Worm (Caenorhabditis elegans) whole organism, mixed stage, embryonic: ENCODE measurements around the gene set-14.

ENCODE experiments used
- M03D4.4 ChIP-seq: sonication (generic microtip); optimal IDR thresholded peaks from 2 replicates; lab custom pipeline; 2017; ENCODE audit warnings: mild to moderate bottlenecking, missing genetic modification characterization, missing compliant biosample characterization
- bed-3 ChIP-seq: fragments of 200-800 bp; sonication (Bioruptor generic); optimal IDR thresholded peaks from 3 replicates; lab custom pipeline; 2018; ENCODE audit warnings: mild to moderate bottlenecking, missing genetic modification characterization, moderate library complexity, missing compliant biosample characterization
- blmp-1 ChIP-seq: fragments of 150-350 bp; optimal IDR thresholded peaks from 2 replicates; lab custom pipeline; 2014; ENCODE audit warnings: missing biosample characterization, missing genetic modification characterization
- ceh-39 ChIP-seq: fragments of 150-350 bp; optimal IDR thresholded peaks from 2 replicates; lab custom pipeline; 2014; ENCODE audit warnings: missing biosample characterization, missing genetic modification characterization
- ceh-43 ChIP-seq: fragments of 200-800 bp; sonication (Bioruptor generic); optimal IDR thresholded peaks from 2 replicates; lab custom pipeline; 2018; ENCODE audit warnings: mild to moderate bottlenecking, missing genetic modification characterization, moderate library complexity, missing compliant biosample characterization
- ceh-83 ChIP-seq: fragments of 200-800 bp; sonication (Bioruptor generic); optimal IDR thresholded peaks from 2 replicates; lab custom pipeline; 2018; ENCODE audit warnings: mild to moderate bottlenecking, missing genetic modification characterization, missing compliant biosample characterization
- ces-1 ChIP-seq: fragments of 150-350 bp; optimal IDR thresholded peaks from 2 replicates; lab custom pipeline; 2014; ENCODE audit warnings: missing biosample characterization, missing genetic modification reagents, missing genetic modification characterization
- cnd-1 ChIP-seq: fragments of 200-800 bp; sonication (Bioruptor generic); optimal IDR thresholded peaks from 2 replicates; lab custom pipeline; 2018; ENCODE audit warnings: mild to moderate bottlenecking, missing genetic modification characterization, missing compliant biosample characterization
- drap-1 ChIP-seq: fragments of 200-800 bp; sonication (Bioruptor generic); optimal IDR thresholded peaks from 3 replicates; lab custom pipeline; 2018; ENCODE audit warnings: mild to moderate bottlenecking, missing genetic modification characterization, missing compliant biosample characterization
- elt-1 ChIP-seq: sonication (generic microtip); optimal IDR thresholded peaks from 2 replicates; lab custom pipeline; 2017; ENCODE audit warnings: missing genetic modification characterization, mild to moderate bottlenecking, missing compliant biosample characterization, antibody characterized with exemption, moderate library complexity, borderline replicate concordance; ENCODE audit not compliant: insufficient read depth
- elt-3 ChIP-seq: fragments of 150-350 bp; optimal IDR thresholded peaks from 2 replicates; lab custom pipeline; 2014; ENCODE audit warnings: missing biosample characterization, missing genetic modification characterization
- flh-1 ChIP-seq: fragments of 200-800 bp; sonication (Bioruptor generic); optimal IDR thresholded peaks from 2 replicates; lab custom pipeline; 2018; ENCODE audit warnings: mild to moderate bottlenecking, missing genetic modification characterization, moderate library complexity, missing compliant biosample characterization
- ham-2 ChIP-seq: fragments of 200-800 bp; sonication (Bioruptor generic); optimal IDR thresholded peaks from 2 replicates; lab custom pipeline; 2018; ENCODE audit warnings: mild to moderate bottlenecking, missing genetic modification characterization, missing compliant biosample characterization
- hlh-1 ChIP-seq: fragments of 150-350 bp; optimal IDR thresholded peaks from 2 replicates; lab custom pipeline; 2014; ENCODE audit warnings: missing biosample characterization, missing genetic modification reagents, missing genetic modification characterization
- lin-13 ChIP-seq: fragments of 150-350 bp; optimal IDR thresholded peaks from 2 replicates; lab custom pipeline; 2014; ENCODE audit warnings: missing biosample characterization, missing genetic modification characterization
- lsy-2 ChIP-seq: fragments of 150-350 bp; optimal IDR thresholded peaks from 2 replicates; lab custom pipeline; 2014; ENCODE audit warnings: missing biosample characterization, missing genetic modification characterization
- mab-5 ChIP-seq: fragments of 150-350 bp; optimal IDR thresholded peaks from 2 replicates; lab custom pipeline; 2014; ENCODE audit warnings: missing biosample characterization, missing genetic modification characterization
- mep-1 ChIP-seq: fragments of 150-350 bp; optimal IDR thresholded peaks from 2 replicates; lab custom pipeline; 2017; ENCODE audit warnings: missing biosample characterization, missing genetic modification reagents, missing genetic modification characterization, inconsistent platforms
- nhr-12 ChIP-seq: fragments of 150-350 bp; optimal IDR thresholded peaks from 2 replicates; lab custom pipeline; 2014; ENCODE audit warnings: missing biosample characterization, missing genetic modification characterization
- nhr-2 ChIP-seq: fragments of 150-350 bp; optimal IDR thresholded peaks from 2 replicates; lab custom pipeline; 2014; ENCODE audit warnings: missing biosample characterization, missing genetic modification characterization
- nhr-237 ChIP-seq: fragments of 150-350 bp; optimal IDR thresholded peaks from 2 replicates; lab custom pipeline; 2014; ENCODE audit warnings: missing biosample characterization, missing genetic modification characterization
- nhr-28 ChIP-seq: fragments of 150-350 bp; optimal IDR thresholded peaks from 2 replicates; lab custom pipeline; 2014; ENCODE audit warnings: missing biosample characterization, missing genetic modification characterization
- nhr-76 ChIP-seq: sonication (generic microtip); optimal IDR thresholded peaks from 2 replicates; lab custom pipeline; 2017; ENCODE audit warnings: missing biosample characterization, missing genetic modification characterization
- pha-4 ChIP-seq: fragments of 150-350 bp; optimal IDR thresholded peaks from 2 replicates; lab custom pipeline; 2018; ENCODE audit warnings: missing biosample characterization, missing genetic modification reagents, missing genetic modification characterization
- sem-2 ChIP-seq: fragments of 200-800 bp; sonication (Bioruptor generic); optimal IDR thresholded peaks from 2 replicates; lab custom pipeline; 2018; ENCODE audit warnings: mild to moderate bottlenecking, missing genetic modification characterization, missing compliant biosample characterization
- snpc-4 ChIP-seq: fragments of 150-350 bp; optimal IDR thresholded peaks from 2 replicates; lab custom pipeline; 2014; ENCODE audit warnings: missing biosample characterization, missing genetic modification characterization
- sptf-1 ChIP-seq: sonication (generic microtip); optimal IDR thresholded peaks from 2 replicates; lab custom pipeline; 2017; ENCODE audit warnings: mild to moderate bottlenecking, missing genetic modification characterization, moderate library complexity, missing compliant biosample characterization
- unc-120 ChIP-seq: sonication (generic microtip); optimal IDR thresholded peaks from 2 replicates; lab custom pipeline; 2017; ENCODE audit warnings: missing genetic modification characterization, missing compliant biosample characterization; ENCODE audit not compliant: poor library complexity, severe bottlenecking
- unc-39 ChIP-seq: fragments of 150-350 bp; optimal IDR thresholded peaks from 2 replicates; lab custom pipeline; 2014; ENCODE audit warnings: missing biosample characterization, missing genetic modification characterization
- unc-62 ChIP-seq: fragments of 150-350 bp; optimal IDR thresholded peaks from 2 replicates; lab custom pipeline; 2014; ENCODE audit warnings: missing biosample characterization, missing genetic modification reagents, missing genetic modification characterization
- zip-8 ChIP-seq: fragments of 150-350 bp; optimal IDR thresholded peaks from 2 replicates; lab custom pipeline; 2014; ENCODE audit warnings: missing biosample characterization, missing genetic modification characterization
- ztf-11 ChIP-seq: fragments of 150-350 bp; optimal IDR thresholded peaks from 2 replicates; lab custom pipeline; 2014; ENCODE audit warnings: missing biosample characterization, missing genetic modification characterization

Gene set-14

DNA sequence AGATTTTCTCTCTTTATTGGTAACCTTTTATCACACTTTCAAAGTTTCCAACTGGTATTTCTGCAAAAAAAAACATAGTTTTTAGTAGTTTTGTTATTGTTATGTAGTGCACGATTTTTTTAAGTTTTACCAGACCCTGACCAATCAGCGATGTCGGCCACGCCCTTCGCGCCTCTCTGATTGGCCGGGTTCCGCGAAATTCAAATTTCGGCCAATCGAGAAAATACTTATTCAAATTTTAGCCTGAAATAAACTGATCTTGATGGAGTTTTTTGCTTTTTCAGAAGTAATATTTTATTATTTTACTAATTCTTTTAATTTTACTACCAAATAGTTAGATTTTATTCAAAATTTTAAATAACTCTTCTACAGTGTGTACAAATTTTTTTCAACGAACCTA, 8.8 kb upstream of the set-14 start:
- TF ChIP-seq ztf-11 (no peak), ham-2 (no peak), snpc-4 (tag; lab: Kevin White, UChicago) (no peak), nhr-12 (tag; lab: Kevin White, UChicago) (no peak), ces-1 (GFP tag; lab: Kevin White, UChicago) (no peak), cnd-1 (tag; lab: Kevin White, UChicago) (no peak), lsy-2 (tag; lab: Kevin White, UChicago) (no peak), bed-3 (no peak)

DNA sequence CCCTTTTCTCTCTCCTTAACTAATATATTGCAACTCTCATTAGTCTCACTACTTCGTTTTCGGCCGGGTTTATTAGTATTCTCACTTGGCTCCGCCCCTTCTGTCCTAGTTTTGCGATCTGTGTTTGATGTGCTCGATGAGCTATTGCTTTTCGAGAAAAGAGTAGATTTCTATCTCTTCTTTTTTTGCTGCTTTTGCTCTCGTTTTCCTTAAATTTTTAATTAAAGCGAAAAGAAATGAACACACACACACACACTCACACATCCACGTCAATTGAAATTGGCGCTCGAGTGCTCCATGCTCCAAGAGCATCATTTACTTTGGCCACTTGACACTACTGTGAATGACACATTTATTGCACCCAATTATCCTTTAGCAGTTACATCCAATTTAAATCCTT, 8.3 kb upstream of the set-14 start:
- TF ChIP-seq lin-13 (tag; lab: Kevin White, UChicago) (no peak), ces-1 (GFP tag; lab: Kevin White, UChicago) (peak; percentile 17)

ce11 chrII:10800209-10800608, 4.1 kb upstream of the set-14 start:
- TF ChIP-seq ces-1 (GFP tag; lab: Kevin White, UChicago) (peak; percentile 77), nhr-2 (tag; lab: Kevin White, UChicago) (no peak)

ce11 chrII:10798429-10798893, 2.4 kb upstream of the set-14 start, which contains the start of gene npp-19:
Gene npp-19 (minus strand): TSS chrII:10798479.
- TF ChIP-seq lin-13 (tag; lab: Kevin White, UChicago) (peak; percentile 47), nhr-2 (tag; lab: Kevin White, UChicago) (no peak), cnd-1 (tag; lab: Kevin White, UChicago) (no peak), mep-1 (tag; lab: Kevin White, UChicago) (peak; percentile 85), flh-1 (no peak), drap-1 (GFP tag; lab: Kevin White, UChicago) (no peak), elt-3 (no peak), ztf-11 (no peak), blmp-1 (tag; lab: Kevin White, UChicago) (peak; percentile 28), hlh-1 (tag; lab: Kevin White, UChicago) (peak; percentile 14), ces-1 (GFP tag; lab: Kevin White, UChicago) (peak; percentile 46), nhr-237 (tag; lab: Kevin White, UChicago) (peak; percentile 72), elt-1 (tag; lab: Kevin White, UChicago) (no peak), nhr-12 (tag; lab: Kevin White, UChicago) (no peak), unc-120 (tag; lab: Kevin White, UChicago) (no peak), unc-39 (tag; lab: Kevin White, UChicago) (no peak), zip-8 (tag; lab: Kevin White, UChicago) (no peak), pha-4 (tag; lab: Kevin White, UChicago) (peak; percentile 19), sem-2 (no peak), mab-5 (tag; lab: Kevin White, UChicago) (no peak), nhr-28 (no peak), nhr-76 (tag; lab: Kevin White, UChicago) (no peak), lsy-2 (tag; lab: Kevin White, UChicago) (peak; percentile 84), sptf-1 (tag; lab: Kevin White, UChicago) (peak; percentile 59)

ce11 chrII:10793393-10793792, 2.7 kb downstream of the set-14 start, which contains the start of gene vps-11:
Gene vps-11 (minus strand): TSS chrII:10793493.
- TF ChIP-seq nhr-76 (tag; lab: Kevin White, UChicago) (no peak), ceh-43 (GFP tag; lab: Kevin White, UChicago) (no peak), M03D4.4 (tag; lab: Kevin White, UChicago) (no peak), elt-1 (tag; lab: Kevin White, UChicago) (no peak), ceh-39 (tag; lab: Kevin White, UChicago) (no peak), unc-62 (GFP tag; lab: Kevin White, UChicago) (no peak)

- no peak for TF ChIP-seq snpc-4 (tag; lab: Kevin White, UChicago)
- TF ChIP-seq ceh-39 (tag; lab: Kevin White, UChicago): no peak
- no peak for TF ChIP-seq nhr-2 (tag; lab: Kevin White, UChicago)
- TF ChIP-seq bed-3: no peak
- TF ChIP-seq elt-3: no peak
- TF ChIP-seq M03D4.4 (tag; lab: Kevin White, UChicago): no peak
- no peak for TF ChIP-seq unc-120 (tag; lab: Kevin White, UChicago)
- no peak for TF ChIP-seq mab-5 (tag; lab: Kevin White, UChicago)
- no peak for TF ChIP-seq ces-1 (GFP tag; lab: Kevin White, UChicago)
- no peak for TF ChIP-seq ceh-83 (GFP tag; lab: Kevin White, UChicago)
- no peak for TF ChIP-seq nhr-28
- TF ChIP-seq mep-1 (tag; lab: Kevin White, UChicago): no peak
- no peak for TF ChIP-seq ztf-11
Observed at ce11 chrII:10792611-10793010, 3.5 kb downstream of the set-14 start.
